Worm (Caenorhabditis elegans): ENCODE measurements around the gene gana-1.

DNA sequence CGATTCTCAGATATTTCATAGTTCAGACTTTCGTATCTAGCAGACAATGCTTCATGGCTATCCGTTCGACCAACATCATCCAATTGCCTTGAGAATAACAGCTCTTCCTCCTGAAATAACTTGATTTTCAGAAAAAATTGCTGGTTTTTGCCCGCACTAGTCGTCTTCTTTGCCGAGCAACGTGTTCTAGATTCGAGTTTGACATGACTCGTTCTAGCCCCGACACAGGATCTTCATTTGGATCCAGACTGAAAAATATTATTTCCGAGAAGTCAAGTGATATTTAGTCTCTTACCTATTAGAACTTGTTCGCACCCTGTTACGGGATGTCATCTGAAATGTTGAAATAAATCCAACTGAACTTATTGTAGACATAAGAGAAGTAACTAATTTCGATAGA is 24.0 kb upstream of the gana-1 start, which contains the start of gene clh-6:
- TF ChIP-seq unc-62 (GFP tag; optimal IDR thresholded peaks at IDR 0.05) (no peak), ama-1 (optimal IDR thresholded peaks at IDR 0.05) (peak; percentile 58), unc-39 (tag; optimal IDR thresholded peaks at IDR 0.05) (no peak), nhr-25 (tag; optimal IDR thresholded peaks at IDR 0.05) (no peak), egl-27 (tag; optimal IDR thresholded peaks at IDR 0.05) (no peak), skn-1 (tag; optimal IDR thresholded peaks at IDR 0.05) (no peak), ztf-4 (tag; optimal IDR thresholded peaks at IDR 0.05) (no peak), lin-13 (GFP tag; optimal IDR thresholded peaks at IDR 0.05) (no peak), nhr-77 (tag; optimal IDR thresholded peaks at IDR 0.05) (no peak), fos-1 (tag; optimal IDR thresholded peaks at IDR 0.05) (no peak), nhr-237 (tag; optimal IDR thresholded peaks at IDR 0.05) (no peak)
